Worm (Caenorhabditis elegans) whole organism, young adult: Measurements from ENCODE around the gene F56C9.8.

Experiments used
- F23B12.7 ChIP-seq: sonication (generic microtip); optimal IDR thresholded peaks from 2 replicates; lab custom pipeline; 2017; ENCODE audit warnings: missing genetic modification characterization, mild to moderate bottlenecking, missing compliant biosample characterization, antibody characterized with exemption, moderate library complexity; ENCODE audit not compliant: insufficient read depth
- bed-1 ChIP-seq: fragments of 200-800 bp; sonication (Bioruptor generic); IDR thresholded peaks from 2 replicates; pipeline ENCODE4 v1.3.6; 2022; ENCODE audit warnings: missing genetic modification reagents, missing genetic modification characterization, missing compliant biosample characterization
- ets-4 ChIP-seq: fragments of 200-800 bp; sonication (Bioruptor generic); optimal IDR thresholded peaks from 2 replicates; lab custom pipeline; 2018; ENCODE audit warnings: mild to moderate bottlenecking, missing genetic modification characterization, missing compliant biosample characterization
- him-1 ChIP-seq: sonication (generic microtip); optimal IDR thresholded peaks from 2 replicates; lab custom pipeline; 2016; ENCODE audit warnings: missing genotype, missing genetic modification reagents, missing genetic modification characterization, missing compliant biosample characterization
- pha-4 ChIP-seq: fragments of 150-350 bp; sonication (generic microtip); optimal IDR thresholded peaks from 2 replicates; lab custom pipeline; 2014; ENCODE audit warnings: missing biosample characterization, missing genetic modification reagents, missing genetic modification characterization
- zfh-2 ChIP-seq: fragments of 200-800 bp; sonication (Bioruptor generic); conservative IDR thresholded peaks from 2 replicates; pipeline ENCODE4 v1.3.6; 2022; ENCODE audit warnings: missing genetic modification reagents, missing genetic modification characterization, missing compliant biosample characterization

ce11 chrIII:7293075-7293684 is 26.1 kb downstream of the F56C9.8 start, which contains the start of gene cwf-19L2:
- TF ChIP-seq him-1 (tag; lab: Kevin White, UChicago) (no peak), F23B12.7 (tag; lab: Kevin White, UChicago) (no peak), ets-4 (GFP tag; lab: Kevin White, UChicago) (no peak), bed-1 (GFP tag; lab: Robert Waterston, UW) (no peak), zfh-2 (GFP tag; lab: Robert Waterston, UW) (no peak), pha-4 (tag; lab: Kevin White, UChicago) (no peak)
